Fruit fly (Drosophila melanogaster): ENCODE data around the gene Gabat.

Gene Gabat

DNA sequence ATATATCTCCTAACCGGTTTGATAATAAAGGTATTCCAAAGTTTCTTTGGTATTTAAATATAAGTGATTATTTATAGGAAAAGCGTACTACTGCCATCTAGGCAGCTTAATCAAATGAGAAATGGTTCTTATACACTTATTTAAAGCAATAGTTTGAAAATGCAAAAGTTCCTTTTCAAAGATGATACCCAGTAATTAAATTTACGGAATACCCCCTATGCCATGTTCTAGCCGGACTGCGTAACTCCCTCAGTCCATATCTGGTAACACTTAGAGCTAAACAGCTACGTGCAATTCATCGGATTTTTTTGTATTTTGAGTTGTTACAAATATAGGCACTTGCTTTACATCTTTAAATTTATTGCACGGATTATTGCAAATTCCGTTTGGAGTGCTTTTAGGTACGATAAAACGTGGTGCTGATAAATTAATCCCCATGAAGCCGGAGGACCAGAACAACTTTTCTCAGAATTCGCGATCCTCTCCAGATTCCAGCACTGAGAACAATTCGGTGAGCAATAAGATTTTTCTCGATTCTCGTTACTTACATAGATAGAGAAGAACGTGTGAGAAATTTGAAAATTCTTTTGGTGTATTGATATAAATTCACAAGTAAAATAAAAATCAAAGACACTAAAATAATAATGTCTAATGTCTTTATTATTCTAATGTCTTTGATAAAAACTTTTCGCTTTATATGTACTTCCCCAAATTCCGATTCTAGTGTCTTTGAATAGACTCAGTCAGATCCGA lies 2.2 kb upstream of the Gabat start, which contains the start of gene CG7668 (continued):
- TF ChIP-seq Scr (GFP tag; IDR thresholded peaks at IDR 0.05; ENCODE audit: partially characterized antibody), result peak; percentile 9; the same call in 1 of the 2 replicates
- peak; percentile 83 for TF ChIP-seq Sox100B (GFP tag; optimal IDR thresholded peaks at IDR 0.05)
- peak; percentile 97 for TF ChIP-seq Ets65A (GFP tag)
- peak; percentile 82 for TF ChIP-seq Antp (GFP tag; optimal IDR thresholded peaks at IDR 0.05)
- TF ChIP-seq TFAM (GFP tag; optimal IDR thresholded peaks at IDR 0.05), result peak; percentile 34
- peak; percentile 87 for TF ChIP-seq Ssrp (tag; optimal IDR thresholded peaks at IDR 0.05)
- peak; percentile 83 for TF ChIP-seq Elba2 (GFP tag; optimal IDR thresholded peaks at IDR 0.05)
- TF ChIP-seq CG10209 (GFP tag; optimal IDR thresholded peaks at IDR 0.05), result peak; percentile 89
- TF ChIP-seq Sry-δ (GFP tag; optimal IDR thresholded peaks at IDR 0.05), result peak; percentile 56
- TF ChIP-seq h (optimal IDR thresholded peaks at IDR 0.05), result no peak
- TF ChIP-seq D (optimal IDR thresholded peaks at IDR 0.05), result no peak
- TF ChIP-seq D (GFP tag; optimal IDR thresholded peaks at IDR 0.05), result peak; percentile 86
- peak; percentile 89 for TF ChIP-seq ind (GFP tag; optimal IDR thresholded peaks at IDR 0.05)
- peak; percentile 61 for TF ChIP-seq luna (GFP tag; optimal IDR thresholded peaks at IDR 0.05)
- peak; percentile 50 for TF ChIP-seq pros (GFP tag; optimal IDR thresholded peaks at IDR 0.05)
- TF ChIP-seq Dfd (GFP tag; optimal IDR thresholded peaks at IDR 0.05), result no peak
- TF ChIP-seq az2 (GFP tag; optimal IDR thresholded peaks at IDR 0.05), result peak; percentile 91
- peak; percentile 59 for TF ChIP-seq wor (GFP tag; IDR thresholded peaks at IDR 0.05)
- peak; percentile 91 for TF ChIP-seq CG10979 (tag; optimal IDR thresholded peaks at IDR 0.05)
- TF ChIP-seq zen2 (GFP tag; IDR thresholded peaks at IDR 0.05; ENCODE audit: partially characterized antibody), result no peak
- TF ChIP-seq ase (GFP tag; IDR thresholded peaks at IDR 0.05), result peak; percentile 77; the same call in 1 of the 3 replicates
- TF ChIP-seq ab (GFP tag; optimal IDR thresholded peaks at IDR 0.05), result peak; percentile 11
- TF ChIP-seq btn (GFP tag; optimal IDR thresholded peaks at IDR 0.05), result peak; percentile 68
- TF ChIP-seq CG6683 (GFP tag; optimal IDR thresholded peaks at IDR 0.05), result peak; percentile 60
- peak; percentile 83 for TF ChIP-seq Chrac-16 (GFP tag; optimal IDR thresholded peaks at IDR 0.05)
- peak; percentile 91 for TF ChIP-seq CG14441 (GFP tag; IDR thresholded peaks at IDR 0.05)
- TF ChIP-seq CG18476 (GFP tag; optimal IDR thresholded peaks at IDR 0.05), result peak; percentile 87
- TF ChIP-seq vnd (GFP tag; IDR thresholded peaks at IDR 0.05; ENCODE audit: partially characterized antibody), result no peak
- TF ChIP-seq Camta (GFP tag; optimal IDR thresholded peaks at IDR 0.05), result peak; percentile 89
- TF ChIP-seq croc (GFP tag; conservative IDR thresholded peaks at IDR 0.05), result peak; percentile 74
- TF ChIP-seq NC2β (GFP tag; optimal IDR thresholded peaks at IDR 0.05), result peak; percentile 88
- peak; percentile 89 for TF ChIP-seq salm (tag; optimal IDR thresholded peaks at IDR 0.05)
- peak; percentile 91; the same call in 2 of the 3 replicates for TF ChIP-seq ken (GFP tag; IDR thresholded peaks at IDR 0.05)
- no peak for TF ChIP-seq CG7745 (tag; optimal IDR thresholded peaks at IDR 0.05)
- TF ChIP-seq Rx (GFP tag; IDR thresholded peaks at IDR 0.05), result peak; percentile 89
- TF ChIP-seq gsb (GFP tag; IDR thresholded peaks at IDR 0.05), result peak; percentile 70
- no peak for TF ChIP-seq hkb (optimal IDR thresholded peaks at IDR 0.05)
- peak; percentile 96 for TF ChIP-seq hkb (GFP tag; IDR thresholded peaks at IDR 0.05)
- TF ChIP-seq odd (GFP tag; optimal IDR thresholded peaks at IDR 0.05), result peak; percentile 82
- peak; percentile 90 for TF ChIP-seq CG9727 (GFP tag; optimal IDR thresholded peaks at IDR 0.05)
- peak; percentile 75 for TF ChIP-seq CG9437 (GFP tag; optimal IDR thresholded peaks at IDR 0.05)
- peak; percentile 86 for TF ChIP-seq CG15514 (GFP tag; optimal IDR thresholded peaks at IDR 0.05)
- peak; percentile 43 for TF ChIP-seq sna (GFP tag; IDR thresholded peaks at IDR 0.05; ENCODE audit: partially characterized antibody)
- peak; percentile 90 for TF ChIP-seq trem (tag; optimal IDR thresholded peaks at IDR 0.05)
- TF ChIP-seq CG4820 (GFP tag; optimal IDR thresholded peaks at IDR 0.05), result peak; percentile 86
- no peak for TF ChIP-seq Opbp (GFP tag; IDR thresholded peaks at IDR 0.05; ENCODE audit: partially characterized antibody)
- TF ChIP-seq CG8765 (GFP tag; IDR thresholded peaks at IDR 0.05), result peak; percentile 86
- TF ChIP-seq CG9817 (tag; optimal IDR thresholded peaks at IDR 0.05), result peak; percentile 88
- TF ChIP-seq Side (GFP tag; optimal IDR thresholded peaks at IDR 0.05), result peak; percentile 84
- peak; percentile 88 for TF ChIP-seq CG12299 (tag; optimal IDR thresholded peaks at IDR 0.05)
